Fruit fly (Drosophila melanogaster): Measurements from ENCODE around the gene SmydA-9.

dm6 chrX:9158366-9158765, 52.3 kb downstream of the SmydA-9 start, which contains the start of the genes Ost48 and Dlip1:
- TF ChIP-seq CG11762 (GFP tag; optimal IDR thresholded peaks at IDR 0.05; ENCODE audit: insufficient read depth) (no peak), Blimp-1 (GFP tag; optimal IDR thresholded peaks at IDR 0.05) (no peak), CG8319 (GFP tag; optimal IDR thresholded peaks at IDR 0.05) (no peak), CG16779 (tag; optimal IDR thresholded peaks at IDR 0.05) (no peak), svp (GFP tag) (no peak), Hr39 (GFP tag; optimal IDR thresholded peaks at IDR 0.05) (no peak), vri (GFP tag; optimal IDR thresholded peaks at IDR 0.05) (no peak), Sox15 (GFP tag; optimal IDR thresholded peaks at IDR 0.05) (no peak), CG6276 (GFP tag; optimal IDR thresholded peaks at IDR 0.05) (no peak), topi (GFP tag; optimal IDR thresholded peaks at IDR 0.05) (no peak)
